Fruit fly (Drosophila melanogaster) Kc167 (cell line): ENCODE results near the gene Phs.

ENCODE experiments used
- Sin3A ChIP-seq: fragments of >200 bp; optimal IDR thresholded peaks from 2 replicates; lab custom pipeline; 2018; ENCODE audit warnings: missing external identifiers
- ttk ChIP-seq: sonication (Bioruptor generic); optimal IDR thresholded peaks from 2 replicates; lab custom pipeline; 2017; ENCODE audit warnings: missing external identifiers

dm6 chr3L:15664199-15664794 is 44.6 kb downstream of the Phs start:
- no peak for TF ChIP-seq ttk (lab: Kevin White, UChicago)
- TF ChIP-seq Sin3A (lab: Kevin White, UChicago): no peak
